Worm (Caenorhabditis elegans): ENCODE data around the gene C44B7.7.

ce11 chrII:6846723-6847122, 33.2 kb downstream of the C44B7.7 start:
- TF ChIP-seq dpl-1 (GFP tag; optimal IDR thresholded peaks at IDR 0.05): no peak
- TF ChIP-seq unc-62 (GFP tag; optimal IDR thresholded peaks at IDR 0.05 in 1 of 2): no peak
- no peak for TF ChIP-seq unc-62 (tag; optimal IDR thresholded peaks at IDR 0.05)
- TF ChIP-seq lin-15B (tag; optimal IDR thresholded peaks at IDR 0.05): no peak
- no peak for TF ChIP-seq aha-1 (tag)
- TF ChIP-seq mes-2 (tag; optimal IDR thresholded peaks at IDR 0.05; ENCODE audit: poor library complexity, severe bottlenecking): no peak
- TF ChIP-seq vab-7 (GFP tag; IDR thresholded peaks at IDR 0.05): no peak
- no peak for TF ChIP-seq nhr-6 (tag; optimal IDR thresholded peaks at IDR 0.05)
- no peak for TF ChIP-seq daf-16 (GFP tag; optimal IDR thresholded peaks at IDR 0.05)
- no peak for TF ChIP-seq daf-16 (tag; optimal IDR thresholded peaks at IDR 0.05)
- no peak for TF ChIP-seq ama-1 (optimal IDR thresholded peaks at IDR 0.05)
- TF ChIP-seq dve-1 (tag; optimal IDR thresholded peaks at IDR 0.05; ENCODE audit: insufficient read depth): no peak
- no peak for TF ChIP-seq ZK546.5 (tag; optimal IDR thresholded peaks at IDR 0.05)
- no peak for TF ChIP-seq egl-27 (tag; optimal IDR thresholded peaks at IDR 0.05)
